Fruit fly (Drosophila melanogaster) whole organism, embryonic: ENCODE data around the gene Adgf-D.
A peak's percentile ranks its signal among the peaks of the same experiment; 100 is the strongest.

ENCODE experiments used
- BtbVII ChIP-seq: fragments of 200-800 bp; sonication (Bioruptor generic); optimal IDR thresholded peaks from 3 replicates; lab custom pipeline; 2017; ENCODE audit warnings: missing biosample characterization, mild to moderate bottlenecking, missing genetic modification characterization
- CG10366 ChIP-seq: fragments of 200-800 bp; sonication (Bioruptor generic); IDR thresholded peaks from 2 replicates; pipeline ENCODE4 v1.3.6; 2022; ENCODE audit warnings: missing biosample characterization, missing genetic modification characterization
- CG10462 ChIP-seq: fragments of 200-800 bp; sonication (Bioruptor generic); optimal IDR thresholded peaks from 2 replicates; lab custom pipeline; 2016; ENCODE audit warnings: missing biosample characterization, missing genetic modification characterization
- CG10543 ChIP-seq: fragments of 200-800 bp; sonication (Bioruptor generic); optimal IDR thresholded peaks from 3 replicates; lab custom pipeline; 2017; ENCODE audit warnings: missing biosample characterization, mild to moderate bottlenecking, missing genetic modification characterization, moderate library complexity
- CG10959 ChIP-seq: fragments of 200-800 bp; sonication (Bioruptor generic); IDR thresholded peaks from 2 replicates; pipeline ENCODE4 v1.3.6; 2022; ENCODE audit warnings: missing biosample characterization, missing genetic modification characterization
- CG11456 ChIP-seq: fragments of 200-800 bp; sonication (Bioruptor generic); IDR thresholded peaks from 3 replicates; pipeline ENCODE4 v1.3.6; 2022; ENCODE audit warnings: missing biosample characterization, missing genetic modification characterization
- CG11560 ChIP-seq: fragments of 200-800 bp; sonication (Bioruptor generic); IDR thresholded peaks from 3 replicates; pipeline ENCODE4 v1.3.6; 2022; ENCODE audit warnings: missing biosample characterization, missing genetic modification characterization
- CG1233 ChIP-seq: fragments of 200-800 bp; sonication (Bioruptor generic); optimal IDR thresholded peaks from 4 replicates; lab custom pipeline; 2018; ENCODE audit warnings: missing biosample characterization, mild to moderate bottlenecking, missing genetic modification characterization
- CG1602 ChIP-seq: fragments of 200-800 bp; sonication (Bioruptor generic); optimal IDR thresholded peaks from 3 replicates; lab custom pipeline; 2016; ENCODE audit warnings: missing biosample characterization, missing genetic modification characterization
- CG17912 ChIP-seq: fragments of 200-800 bp; sonication (Bioruptor generic); optimal IDR thresholded peaks from 2 replicates; lab custom pipeline; 2018; ENCODE audit warnings: missing biosample characterization, mild to moderate bottlenecking, missing genetic modification characterization
- CG2712 ChIP-seq: fragments of 200-800 bp; optimal IDR thresholded peaks from 3 replicates; lab custom pipeline; 2019; ENCODE audit warnings: missing biosample characterization, mild to moderate bottlenecking, missing genetic modification characterization, moderate library complexity
- CG31441 ChIP-seq: fragments of 200-800 bp; sonication (Bioruptor generic); IDR thresholded peaks from 2 replicates; pipeline ENCODE4 v1.3.6; 2022; ENCODE audit warnings: missing biosample characterization, missing genetic modification characterization
- CG3838 ChIP-seq: fragments of 200-800 bp; sonication (Bioruptor generic); optimal IDR thresholded peaks from 3 replicates; lab custom pipeline; 2016; ENCODE audit warnings: missing biosample characterization, missing genetic modification characterization
- CG4282 ChIP-seq: fragments of 200-800 bp; sonication (Bioruptor generic); optimal IDR thresholded peaks from 2 replicates; lab custom pipeline; 2016; ENCODE audit warnings: missing biosample characterization, missing genetic modification characterization
- CG4617 ChIP-seq: fragments of 200-800 bp; sonication (Bioruptor generic); optimal IDR thresholded peaks from 3 replicates; lab custom pipeline; 2016; ENCODE audit warnings: missing biosample characterization, missing genetic modification characterization, borderline replicate concordance
- CG6813 ChIP-seq: fragments of 200-800 bp; sonication (Bioruptor generic); optimal IDR thresholded peaks from 2 replicates; lab custom pipeline; 2017; ENCODE audit warnings: missing biosample characterization, missing genetic modification characterization, mild to moderate bottlenecking, moderate library complexity, missing genetic modification reagents
- CG9727 ChIP-seq: fragments of 200-800 bp; sonication (Bioruptor generic); optimal IDR thresholded peaks from 3 replicates; lab custom pipeline; 2017; ENCODE audit warnings: missing biosample characterization, mild to moderate bottlenecking, missing genetic modification characterization
- Doc3 ChIP-seq: fragments of 200-800 bp; sonication (Bioruptor generic); IDR thresholded peaks from 3 replicates; pipeline ENCODE4 v1.3.6; 2022; ENCODE audit warnings: missing biosample characterization, missing genetic modification characterization; ENCODE audit not compliant: partially characterized antibody
- H15 ChIP-seq: fragments of 200-800 bp; sonication (Bioruptor generic); IDR thresholded peaks from 3 replicates; pipeline ENCODE4 v1.3.6; 2022; ENCODE audit warnings: missing biosample characterization, missing genetic modification characterization
- H2.0 ChIP-seq: fragments of 200-800 bp; sonication (Bioruptor generic); IDR thresholded peaks from 2 replicates; pipeline ENCODE4 v1.3.6; 2022; ENCODE audit warnings: missing biosample characterization, missing genetic modification characterization
- HHEX ChIP-seq: fragments of 200-800 bp; sonication (Bioruptor generic); optimal IDR thresholded peaks from 3 replicates; lab custom pipeline; 2017; ENCODE audit warnings: missing biosample characterization, mild to moderate bottlenecking, missing genetic modification characterization, missing genetic modification reagents
- Hmx ChIP-seq: fragments of 200-800 bp; sonication (Bioruptor generic); optimal IDR thresholded peaks from 2 replicates; lab custom pipeline; 2016; ENCODE audit warnings: missing biosample characterization, missing genetic modification characterization
- Hsf ChIP-seq: fragments of 200-800 bp; sonication (Bioruptor generic); optimal IDR thresholded peaks from 3 replicates; lab custom pipeline; 2016; ENCODE audit warnings: missing biosample characterization, missing genetic modification characterization
- MESR4 ChIP-seq: fragments of 200-800 bp; sonication (Bioruptor generic); optimal IDR thresholded peaks from 2 replicates; lab custom pipeline; 2018; ENCODE audit warnings: missing biosample characterization, mild to moderate bottlenecking, missing genetic modification characterization, moderate library complexity
- MTF-1 ChIP-seq: fragments of 200-800 bp; sonication (Bioruptor generic); optimal IDR thresholded peaks from 2 replicates; lab custom pipeline; 2018; ENCODE audit warnings: missing biosample characterization, mild to moderate bottlenecking, missing genetic modification characterization, borderline replicate concordance
- Max ChIP-seq: fragments of 200-800 bp; sonication (Bioruptor generic); optimal IDR thresholded peaks from 2 replicates; lab custom pipeline; 2016; ENCODE audit warnings: missing biosample characterization, mild to moderate bottlenecking, missing genetic modification characterization
- NC2α ChIP-seq: fragments of 200-800 bp; sonication (Bioruptor generic); optimal IDR thresholded peaks from 2 replicates; lab custom pipeline; 2016; ENCODE audit warnings: missing biosample characterization, missing genetic modification characterization
- Sox100B ChIP-seq: fragments of 200-800 bp; sonication (Bioruptor generic); optimal IDR thresholded peaks from 3 replicates; lab custom pipeline; 2018; ENCODE audit warnings: missing biosample characterization, mild to moderate bottlenecking, missing genetic modification characterization
- YL-1 ChIP-seq: fragments of 200-800 bp; sonication (Bioruptor generic); optimal IDR thresholded peaks from 3 replicates; lab custom pipeline; 2017; ENCODE audit warnings: missing biosample characterization, mild to moderate bottlenecking, missing genetic modification characterization
- ac ChIP-seq: fragments of 200-800 bp; sonication (Bioruptor generic); optimal IDR thresholded peaks from 3 replicates; lab custom pipeline; 2017; ENCODE audit warnings: missing biosample characterization, mild to moderate bottlenecking, missing genetic modification characterization
- chinmo ChIP-seq: fragments of 200-800 bp; sonication (Bioruptor generic); IDR thresholded peaks from 4 replicates; pipeline ENCODE4 v1.3.6; 2022; ENCODE audit warnings: missing biosample characterization, missing genetic modification characterization; ENCODE audit not compliant: partially characterized antibody
- chm ChIP-seq: fragments of 200-800 bp; sonication (Bioruptor generic); IDR thresholded peaks from 2 replicates; pipeline ENCODE4 v1.3.6; 2022; ENCODE audit warnings: missing biosample characterization, missing genetic modification characterization
- croc ChIP-seq: fragments of 200-800 bp; sonication (Bioruptor generic); conservative IDR thresholded peaks from 3 replicates; pipeline ENCODE4 v1.3.6; 2022; ENCODE audit warnings: missing biosample characterization, missing genetic modification characterization
- crp ChIP-seq, 2 experiments: fragments of 200-800 bp; sonication (Bioruptor generic); optimal IDR thresholded peaks; 2 replicates in 1 of 2; 3 replicates in 1 of 2; lab custom pipeline; 2017; ENCODE audit warnings: missing biosample characterization in 2 of 2, missing genetic modification characterization in 2 of 2, mild to moderate bottlenecking in 1 of 2, moderate library complexity in 1 of 2
- ftz-f1 ChIP-seq: fragments of 200-800 bp; sonication (Bioruptor generic); optimal IDR thresholded peaks from 2 replicates; lab custom pipeline; 2016; ENCODE audit warnings: missing biosample characterization, missing genetic modification characterization
- fu2 ChIP-seq: fragments of 200-800 bp; sonication (Bioruptor generic); optimal IDR thresholded peaks from 2 replicates; lab custom pipeline; 2016; ENCODE audit warnings: missing biosample characterization, missing genetic modification characterization
- gcm ChIP-seq: fragments of 200-800 bp; sonication (Bioruptor generic); optimal IDR thresholded peaks from 2 replicates; lab custom pipeline; 2019; ENCODE audit warnings: missing biosample characterization, mild to moderate bottlenecking, missing genetic modification characterization, moderate library complexity
- hb ChIP-seq: fragments of 200-800 bp; sonication (Bioruptor generic); IDR thresholded peaks from 3 replicates; pipeline ENCODE4 v1.3.6; 2022; ENCODE audit warnings: missing biosample characterization, missing genetic modification characterization; ENCODE audit not compliant: partially characterized antibody
- ken ChIP-seq: fragments of 200-800 bp; sonication (Bioruptor generic); IDR thresholded peaks from 3 replicates; pipeline ENCODE4 v1.3.6; 2022; ENCODE audit warnings: missing biosample characterization, missing genetic modification characterization
- nom ChIP-seq: fragments of 200-800 bp; sonication (Bioruptor generic); optimal IDR thresholded peaks from 2 replicates; lab custom pipeline; 2017; ENCODE audit warnings: missing biosample characterization, missing genetic modification characterization, mild to moderate bottlenecking, moderate library complexity, missing genetic modification reagents
- pnt ChIP-seq: fragments of 200-800 bp; sonication (Bioruptor generic); optimal IDR thresholded peaks from 3 replicates; lab custom pipeline; 2016; ENCODE audit warnings: missing biosample characterization, missing genetic modification characterization
- pzg ChIP-seq: fragments of 200-800 bp; sonication (Bioruptor generic); optimal IDR thresholded peaks from 3 replicates; lab custom pipeline; 2018; ENCODE audit warnings: missing biosample characterization, mild to moderate bottlenecking, missing genetic modification characterization, moderate library complexity
- sc ChIP-seq, 3 experiments: fragments of >200 bp in 2 of 3; fragments of 200-800 bp in 1 of 3; sonication (Bioruptor generic) in 1 of 3; optimal IDR thresholded peaks; 2 replicates in 2 of 3; 3 replicates in 1 of 3; lab custom pipeline; 2017; ENCODE audit warnings: mild to moderate bottlenecking in 1 of 3, missing biosample characterization in 1 of 3, missing genetic modification characterization in 1 of 3, missing genetic modification reagents in 1 of 3
- sens-2 ChIP-seq: fragments of 200-800 bp; sonication (Bioruptor generic); IDR thresholded peaks from 2 replicates; pipeline ENCODE4 v1.3.6; 2022; ENCODE audit warnings: missing biosample characterization, missing genetic modification characterization
- slbo ChIP-seq: fragments of 200-800 bp; sonication (Bioruptor generic); IDR thresholded peaks from 2 replicates; pipeline ENCODE4 v1.3.6; 2022; ENCODE audit warnings: missing biosample characterization, missing genetic modification characterization
- tna ChIP-seq: fragments of 200-800 bp; sonication (Bioruptor generic); IDR thresholded peaks from 2 replicates; pipeline ENCODE4 v1.3.6; 2022; ENCODE audit warnings: missing biosample characterization, missing genetic modification characterization; ENCODE audit not compliant: partially characterized antibody
- vfl ChIP-seq: fragments of 200-800 bp; sonication (Bioruptor generic); optimal IDR thresholded peaks from 2 replicates; lab custom pipeline; 2016; ENCODE audit warnings: missing biosample characterization, missing genetic modification characterization
- vnd ChIP-seq: fragments of 200-800 bp; sonication (Bioruptor generic); IDR thresholded peaks from 3 replicates; pipeline ENCODE4 v1.3.6; 2022; ENCODE audit warnings: missing biosample characterization, missing genetic modification characterization; ENCODE audit not compliant: partially characterized antibody
- vvl ChIP-seq: fragments of 200-800 bp; sonication (Bioruptor generic); IDR thresholded peaks from 2 replicates; pipeline ENCODE4 v1.3.6; 2022; ENCODE audit warnings: missing biosample characterization, missing genetic modification characterization

The Adgf-D gene

dm6 chr3R:13710645-13711044 is 5.4 kb upstream of the Adgf-D start (continued):
- no peak for TF ChIP-seq Hmx (GFP tag; lab: Kevin White, UChicago)
- TF ChIP-seq vvl (GFP tag; lab: Robert Waterston, UW), result peak; percentile 31; the same call in 1 of the 2 replicates
- no peak for TF ChIP-seq hb (GFP tag; lab: Robert Waterston, UW)
- no peak for TF ChIP-seq sens-2 (GFP tag; lab: Robert Waterston, UW)
- TF ChIP-seq CG6813 (GFP tag; lab: Kevin White, UChicago), result no peak
- peak; percentile 73 for TF ChIP-seq ftz-f1 (GFP tag; lab: Kevin White, UChicago)
- no peak for TF ChIP-seq croc (GFP tag; lab: Robert Waterston, UW)
- TF ChIP-seq BtbVII (GFP tag; lab: Kevin White, UChicago), result no peak
- peak; percentile 38 for TF ChIP-seq CG4617
- no peak for TF ChIP-seq CG3838 (GFP tag; lab: Kevin White, UChicago)
- peak; percentile 30; the same call in 1 of the 2 replicates for TF ChIP-seq slbo
- no peak for TF ChIP-seq CG9727
- peak; percentile 98 for TF ChIP-seq CG10959 (GFP tag; lab: Robert Waterston, UW)
- no peak for TF ChIP-seq CG17912
- no peak for TF ChIP-seq nom (GFP tag; lab: Kevin White, UChicago)
- TF ChIP-seq CG10462 (GFP tag; lab: Kevin White, UChicago), result no peak
- TF ChIP-seq CG31441 (GFP tag; lab: Robert Waterston, UW), result no peak
- TF ChIP-seq tna (GFP tag; lab: Robert Waterston, UW), result peak; percentile 37; the same call in 1 of the 2 replicates
- 0 out of 2 replicates have a peak, but pooled peaks have one; percentile 37 for TF ChIP-seq chm
- peak; percentile 48; the same call in 1 of the 4 replicates for TF ChIP-seq chinmo
- TF ChIP-seq NC2α (GFP tag; lab: Kevin White, UChicago), result no peak
- TF ChIP-seq MESR4 (GFP tag; lab: Kevin White, UChicago), result peak; percentile 51
- no peak for TF ChIP-seq CG10543 (GFP tag; lab: Kevin White, UChicago)
- no peak for TF ChIP-seq sc (optimal IDR thresholded peaks at IDR 0.05; lab: Kevin White, UChicago)
- TF ChIP-seq sc (GFP tag; optimal IDR thresholded peaks at IDR 0.05; lab: Kevin White, UChicago), result no peak
- peak; percentile 8 for TF ChIP-seq Hsf
- no peak for TF ChIP-seq Doc3 (GFP tag; lab: Robert Waterston, UW)
- TF ChIP-seq Max (GFP tag; lab: Kevin White, UChicago), result no peak
- TF ChIP-seq gcm (GFP tag; lab: Kevin White, UChicago), result peak; percentile 12
- TF ChIP-seq CG10366 (GFP tag; lab: Robert Waterston, UW), result peak; percentile 30; the same call in 1 of the 2 replicates
- TF ChIP-seq CG2712, result no peak
- TF ChIP-seq pnt, result no peak
- TF ChIP-seq H2.0 (GFP tag; lab: Robert Waterston, UW), result no peak; the same call in 1 of the 2 replicates
- TF ChIP-seq pzg (GFP tag; lab: Kevin White, UChicago), result peak; percentile 69
- no peak for TF ChIP-seq CG11456 (GFP tag; lab: Robert Waterston, UW)
- TF ChIP-seq Sox100B (GFP tag; lab: Kevin White, UChicago), result no peak
- TF ChIP-seq CG4282 (GFP tag; lab: Kevin White, UChicago), result no peak
- TF ChIP-seq crp (GFP tag; optimal IDR thresholded peaks at IDR 0.05; lab: Kevin White, UChicago), result peak; percentile 91 to 97
- no peak for TF ChIP-seq HHEX
- no peak for TF ChIP-seq CG1233 (GFP tag; lab: Kevin White, UChicago)
- TF ChIP-seq ac (GFP tag; lab: Kevin White, UChicago), result no peak
- TF ChIP-seq CG11560 (tag; lab: Robert Waterston, UW), result no peak
- peak; percentile 40; the same call in 1 of the 3 replicates for TF ChIP-seq vnd (GFP tag; lab: Robert Waterston, UW)
- TF ChIP-seq ken (GFP tag; lab: Robert Waterston, UW), result peak; percentile 51; the same call in 1 of the 3 replicates
- TF ChIP-seq MTF-1 (GFP tag; lab: Kevin White, UChicago), result no peak
- no peak for TF ChIP-seq CG1602 (GFP tag; lab: Kevin White, UChicago)
- no peak for TF ChIP-seq vfl (GFP tag; lab: Kevin White, UChicago)
- peak; percentile 29 for TF ChIP-seq YL-1 (GFP tag; lab: Kevin White, UChicago)
- TF ChIP-seq fu2 (GFP tag; lab: Kevin White, UChicago), result no peak
- no peak for TF ChIP-seq H15
